Fruit fly (Drosophila melanogaster) whole organism: ENCODE measurements around the gene CG43056.

Experiments used
- CG8478 ChIP-seq: fragments of >200 bp; optimal IDR thresholded peaks from 2 replicates; lab custom pipeline; 2018; ENCODE audit warnings: inconsistent platforms
- Dll ChIP-seq: fragments of >200 bp; optimal IDR thresholded peaks from 2 replicates; lab custom pipeline; 2017
- pan ChIP-seq: fragments of >200 bp; optimal IDR thresholded peaks from 2 replicates; lab custom pipeline; 2017
- psq ChIP-seq: fragments of >200 bp; optimal IDR thresholded peaks from 2 replicates; lab custom pipeline; 2017
- usp ChIP-seq: fragments of >200 bp; optimal IDR thresholded peaks from 2 replicates; lab custom pipeline; 2017; ENCODE audit warnings: missing biosample characterization, missing genetic modification characterization, mixed read lengths

DNA sequence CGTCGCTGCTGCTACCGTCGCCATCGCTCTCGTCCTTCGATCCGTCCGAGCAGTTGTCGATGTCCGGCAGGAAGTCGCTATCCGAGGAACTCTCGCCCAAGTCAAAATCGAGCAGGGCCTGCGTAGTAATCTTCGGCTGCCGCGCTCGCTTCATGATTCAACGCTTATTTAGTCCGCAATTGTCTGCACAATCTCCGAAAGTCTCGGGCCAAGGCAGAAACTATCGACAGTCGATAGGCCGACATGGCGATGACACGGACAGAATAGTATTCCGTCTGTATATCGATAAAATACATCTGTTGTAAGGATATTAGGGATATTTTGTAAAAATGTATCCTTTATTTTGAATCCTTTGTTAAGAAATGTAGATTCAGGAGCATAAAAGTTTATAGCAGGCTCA lies 15.2 kb downstream of the CG43056 start, which contains the start of gene CG15439:
- TF ChIP-seq psq (lab: Kevin White, UChicago), result no peak
- no peak for TF ChIP-seq usp
- no peak for TF ChIP-seq pan (lab: Kevin White, UChicago)
- no peak for TF ChIP-seq CG8478 (lab: Kevin White, UChicago)
- TF ChIP-seq Dll (lab: Kevin White, UChicago), result no peak
